Fruit fly (Drosophila melanogaster) whole organism, prepupa: ENCODE data around the gene Prp18.

ENCODE experiments used
- Blimp-1 ChIP-seq: fragments of 200-800 bp; sonication (Bioruptor generic); optimal IDR thresholded peaks from 3 replicates; lab custom pipeline; 2017; ENCODE audit warnings: missing biosample characterization, missing genetic modification characterization, mild to moderate bottlenecking, moderate library complexity, missing genetic modification reagents
- CG10631 ChIP-seq: fragments of 200-800 bp; sonication (Bioruptor generic); optimal IDR thresholded peaks from 2 replicates; lab custom pipeline; 2016; ENCODE audit warnings: missing biosample characterization, missing genetic modification characterization
- CG10669 ChIP-seq: fragments of 200-800 bp; sonication (Bioruptor generic); optimal IDR thresholded peaks from 3 replicates; lab custom pipeline; 2018; ENCODE audit warnings: missing biosample characterization, mild to moderate bottlenecking, missing genetic modification characterization, moderate library complexity
- CG11762 ChIP-seq: fragments of 200-800 bp; sonication (Bioruptor generic); optimal IDR thresholded peaks from 3 replicates; lab custom pipeline; 2016; ENCODE audit warnings: missing biosample characterization, missing genetic modification characterization; ENCODE audit not compliant: insufficient read depth
- CG15336 ChIP-seq: fragments of 200-800 bp; sonication (Bioruptor generic); IDR thresholded peaks from 2 replicates; pipeline ENCODE4 v1.3.6; 2022; ENCODE audit warnings: missing biosample characterization, missing genetic modification characterization
- CG1621 ChIP-seq: fragments of 200-800 bp; sonication (Bioruptor generic); optimal IDR thresholded peaks from 3 replicates; lab custom pipeline; 2018; ENCODE audit warnings: missing biosample characterization, mild to moderate bottlenecking, missing genetic modification characterization
- CG3032 ChIP-seq: fragments of 200-800 bp; optimal IDR thresholded peaks from 2 replicates; lab custom pipeline; 2019; ENCODE audit warnings: missing biosample characterization, mild to moderate bottlenecking, missing genetic modification characterization, moderate library complexity
- CG31627 ChIP-seq: fragments of 200-800 bp; sonication (Bioruptor generic); optimal IDR thresholded peaks from 3 replicates; lab custom pipeline; 2016; ENCODE audit warnings: missing biosample characterization, missing genetic modification characterization
- CG32006 ChIP-seq: fragments of 200-800 bp; sonication (Bioruptor generic); optimal IDR thresholded peaks from 3 replicates; lab custom pipeline; 2017; ENCODE audit warnings: missing biosample characterization, mild to moderate bottlenecking, missing genetic modification characterization
- CG34406 ChIP-seq: fragments of 200-800 bp; sonication (Bioruptor generic); optimal IDR thresholded peaks from 3 replicates; lab custom pipeline; 2016; ENCODE audit warnings: missing biosample characterization, missing genetic modification characterization
- CG3919 ChIP-seq: fragments of 200-800 bp; sonication (Bioruptor generic); optimal IDR thresholded peaks from 3 replicates; lab custom pipeline; 2016; ENCODE audit warnings: missing biosample characterization, missing genetic modification characterization
- CG6163 ChIP-seq: fragments of 200-800 bp; sonication (Bioruptor generic); IDR thresholded peaks from 3 replicates; pipeline ENCODE4 v1.3.6; 2022; ENCODE audit warnings: missing biosample characterization, missing genetic modification characterization
- CG6792 ChIP-seq: fragments of 200-800 bp; sonication (Bioruptor generic); optimal IDR thresholded peaks from 3 replicates; lab custom pipeline; 2016; ENCODE audit warnings: missing biosample characterization, missing genetic modification characterization
- CG6808 ChIP-seq: fragments of 200-800 bp; sonication (Bioruptor generic); optimal IDR thresholded peaks from 3 replicates; lab custom pipeline; 2017; ENCODE audit warnings: missing biosample characterization, missing genetic modification characterization, mild to moderate bottlenecking, moderate library complexity, missing genetic modification reagents
- CG8632 ChIP-seq: fragments of 200-800 bp; sonication (Bioruptor generic); optimal IDR thresholded peaks from 3 replicates; lab custom pipeline; 2016; ENCODE audit warnings: missing biosample characterization, missing genetic modification characterization
- CG9139 ChIP-seq: fragments of 200-800 bp; sonication (Bioruptor generic); optimal IDR thresholded peaks from 3 replicates; lab custom pipeline; 2017; ENCODE audit warnings: missing biosample characterization, mild to moderate bottlenecking, missing genetic modification characterization
- Eip75B ChIP-seq: fragments of 200-800 bp; sonication (Bioruptor generic); optimal IDR thresholded peaks from 3 replicates; lab custom pipeline; 2016; ENCODE audit warnings: missing biosample characterization, missing genetic modification characterization
- Eip78C ChIP-seq: fragments of 200-800 bp; sonication (Bioruptor generic); peaks from one replicate; lab custom pipeline; 2016; ENCODE audit warnings: missing biosample characterization, missing genetic modification characterization
- Eip93F ChIP-seq: fragments of 200-800 bp; sonication (Bioruptor generic); optimal IDR thresholded peaks from 2 replicates; lab custom pipeline; 2016; ENCODE audit warnings: missing biosample characterization, mild to moderate bottlenecking, missing genetic modification characterization
- Ets96B ChIP-seq: fragments of 200-800 bp; optimal IDR thresholded peaks from 2 replicates; lab custom pipeline; 2019; ENCODE audit warnings: missing biosample characterization, mild to moderate bottlenecking, missing genetic modification characterization, moderate library complexity
- Gug ChIP-seq: fragments of 200-800 bp; sonication (Bioruptor generic); IDR thresholded peaks from 2 replicates; pipeline ENCODE4 v1.3.6; 2022; ENCODE audit warnings: missing biosample characterization, missing genetic modification characterization
- Hr38 ChIP-seq: sonication (Bioruptor generic); optimal IDR thresholded peaks from 2 replicates; lab custom pipeline; 2016; ENCODE audit warnings: missing biosample characterization, missing genetic modification characterization
- Hr39 ChIP-seq: fragments of 200-800 bp; sonication (Bioruptor generic); optimal IDR thresholded peaks from 2 replicates; lab custom pipeline; 2016; ENCODE audit warnings: missing biosample characterization, missing genetic modification characterization
- Hr4 ChIP-seq: fragments of 200-800 bp; sonication (Bioruptor generic); optimal IDR thresholded peaks from 3 replicates; lab custom pipeline; 2016; ENCODE audit warnings: missing biosample characterization, missing genetic modification characterization
- Lpt ChIP-seq: fragments of 200-800 bp; sonication (Bioruptor generic); optimal IDR thresholded peaks from 3 replicates; lab custom pipeline; 2016; ENCODE audit warnings: missing biosample characterization, missing genetic modification characterization
- Met ChIP-seq: fragments of 200-800 bp; sonication (Bioruptor generic); optimal IDR thresholded peaks from 3 replicates; lab custom pipeline; 2016; ENCODE audit warnings: missing biosample characterization, missing genetic modification characterization
- OdsH ChIP-seq: fragments of 200-800 bp; sonication (Bioruptor generic); optimal IDR thresholded peaks from 3 replicates; lab custom pipeline; 2016; ENCODE audit warnings: missing biosample characterization, missing genetic modification characterization
- Sox14 ChIP-seq: fragments of 200-800 bp; sonication (Bioruptor generic); optimal IDR thresholded peaks from 3 replicates; lab custom pipeline; 2016; ENCODE audit warnings: missing biosample characterization, missing genetic modification characterization
- Sox15 ChIP-seq: fragments of 200-800 bp; sonication (Bioruptor generic); optimal IDR thresholded peaks from 3 replicates; lab custom pipeline; 2016; ENCODE audit warnings: missing biosample characterization, missing genetic modification characterization
- achi ChIP-seq: fragments of 200-800 bp; sonication (Bioruptor generic); optimal IDR thresholded peaks from 3 replicates; lab custom pipeline; 2016; ENCODE audit warnings: missing biosample characterization, missing genetic modification characterization
- acj6 ChIP-seq: fragments of 200-800 bp; sonication (Bioruptor generic); optimal IDR thresholded peaks from 3 replicates; lab custom pipeline; 2016; ENCODE audit warnings: missing biosample characterization, missing genetic modification characterization
- cyc ChIP-seq: fragments of 200-800 bp; sonication (Bioruptor generic); optimal IDR thresholded peaks from 3 replicates; lab custom pipeline; 2016; ENCODE audit warnings: missing biosample characterization, missing genetic modification characterization
- dac ChIP-seq: fragments of 200-800 bp; sonication (Bioruptor generic); optimal IDR thresholded peaks from 2 replicates; lab custom pipeline; 2017; ENCODE audit warnings: missing biosample characterization, mild to moderate bottlenecking, missing genetic modification characterization
- dsx ChIP-seq: fragments of 200-800 bp; optimal IDR thresholded peaks from 3 replicates; lab custom pipeline; 2019; ENCODE audit warnings: missing biosample characterization, mild to moderate bottlenecking, missing genetic modification characterization, moderate library complexity; ENCODE audit not compliant: poor library complexity, severe bottlenecking
- eg ChIP-seq: fragments of 200-800 bp; sonication (Bioruptor generic); IDR thresholded peaks from 3 replicates; pipeline ENCODE4 v1.3.6; 2022; ENCODE audit warnings: missing biosample characterization, missing genetic modification characterization
- esn ChIP-seq: fragments of 200-800 bp; sonication (Bioruptor generic); optimal IDR thresholded peaks from 2 replicates; lab custom pipeline; 2016; ENCODE audit warnings: missing biosample characterization, mild to moderate bottlenecking, missing genetic modification characterization, moderate library complexity
- fd59A ChIP-seq: fragments of 200-800 bp; sonication (Bioruptor generic); optimal IDR thresholded peaks from 2 replicates; lab custom pipeline; 2017; ENCODE audit warnings: missing biosample characterization, mild to moderate bottlenecking, missing genetic modification characterization, missing genetic modification reagents
- fd85E ChIP-seq: fragments of 200-800 bp; sonication (Bioruptor generic); optimal IDR thresholded peaks from 3 replicates; lab custom pipeline; 2016; ENCODE audit warnings: missing biosample characterization, missing genetic modification characterization
- fkh ChIP-seq: fragments of 200-800 bp; sonication (Bioruptor generic); optimal IDR thresholded peaks from 3 replicates; lab custom pipeline; 2017; ENCODE audit warnings: missing biosample characterization, mild to moderate bottlenecking, missing genetic modification characterization, moderate library complexity
- lz ChIP-seq: fragments of 200-800 bp; sonication (Bioruptor generic); optimal IDR thresholded peaks from 3 replicates; lab custom pipeline; 2016; ENCODE audit warnings: missing biosample characterization, missing genetic modification characterization
- pdm3 ChIP-seq: fragments of 200-800 bp; sonication (Bioruptor generic); optimal IDR thresholded peaks from 3 replicates; lab custom pipeline; 2016; ENCODE audit warnings: missing biosample characterization, missing genetic modification characterization
- salr ChIP-seq, 2 experiments: fragments of 200-800 bp; sonication (Bioruptor generic); optimal IDR thresholded peaks; 3 replicates each; lab custom pipeline; 2016 to 2018; ENCODE audit warnings: missing biosample characterization in 2 of 2, missing genetic modification characterization in 2 of 2, mild to moderate bottlenecking in 1 of 2
- spab ChIP-seq: fragments of 200-800 bp; sonication (Bioruptor generic); optimal IDR thresholded peaks from 2 replicates; lab custom pipeline; 2017; ENCODE audit warnings: missing biosample characterization, mild to moderate bottlenecking, missing genetic modification characterization, missing genetic modification reagents
- ss ChIP-seq, 2 experiments: fragments of 200-800 bp; sonication (Bioruptor generic); optimal IDR thresholded peaks; 2 replicates in 1 of 2; 3 replicates in 1 of 2; lab custom pipeline; 2017 to 2018; ENCODE audit warnings: mild to moderate bottlenecking in 2 of 2, missing biosample characterization in 2 of 2, missing genetic modification characterization in 2 of 2, moderate library complexity in 1 of 2
- svp ChIP-seq: fragments of 200-800 bp; sonication (Bioruptor generic); peaks from one replicate; lab custom pipeline; 2016; ENCODE audit warnings: missing biosample characterization, missing genetic modification characterization

The Prp18 gene

dm6 chr3R:19031210-19031609, at the start of gene Prp18, which contains the start of gene CG6013:
Gene Prp18, minus strand, starts transcription at chr3R:19031271.
Gene CG6013, plus strand, starts transcription at chr3R:19031503.
- peak; percentile 8 for TF ChIP-seq CG6792 (GFP tag; lab: Kevin White, UChicago)
- TF ChIP-seq CG32006, result peak; percentile 47
- TF ChIP-seq dsx (GFP tag; lab: Kevin White, UChicago), result peak; percentile 70
- TF ChIP-seq fd59A (GFP tag; lab: Kevin White, UChicago), result no peak
- no peak for TF ChIP-seq Eip75B (GFP tag; lab: Kevin White, UChicago)
- peak; percentile 74 for TF ChIP-seq CG3032
- TF ChIP-seq Eip78C (GFP tag; lab: Kevin White, UChicago), result peak; percentile 34
- TF ChIP-seq Ets96B, result peak; percentile 36
- no peak for TF ChIP-seq Eip93F (GFP tag; lab: Kevin White, UChicago)
- TF ChIP-seq Lpt (GFP tag; lab: Kevin White, UChicago), result no peak
- TF ChIP-seq CG8632 (GFP tag; lab: Kevin White, UChicago), result peak; percentile 30
- peak; percentile 23; the same call in 1 of the 2 replicates for TF ChIP-seq Gug (GFP tag; lab: Robert Waterston, UW)
- TF ChIP-seq CG15336, result 0 out of 2 replicates have a peak, but pooled peaks have one; percentile 25
- no peak for TF ChIP-seq spab (GFP tag; lab: Kevin White, UChicago)
- TF ChIP-seq esn (GFP tag; lab: Kevin White, UChicago), result peak; percentile 47
- peak; percentile 98 for TF ChIP-seq fkh (GFP tag; lab: Kevin White, UChicago)
- peak in 1 of 2 experiments; percentile 13 for TF ChIP-seq ss (GFP tag; optimal IDR thresholded peaks at IDR 0.05; lab: Kevin White, UChicago)
- TF ChIP-seq Hr4 (GFP tag; lab: Kevin White, UChicago), result peak; percentile 1
- no peak for TF ChIP-seq fd85E
- TF ChIP-seq OdsH (GFP tag; lab: Kevin White, UChicago), result peak; percentile 39
- peak; percentile 45 for TF ChIP-seq CG10631 (GFP tag; lab: Kevin White, UChicago)
- TF ChIP-seq CG6808 (GFP tag; lab: Kevin White, UChicago), result no peak
- TF ChIP-seq Sox14 (GFP tag; lab: Kevin White, UChicago), result peak; percentile 12
- peak; percentile 43 for TF ChIP-seq CG34406 (GFP tag; lab: Kevin White, UChicago)
- peak; percentile 29 for TF ChIP-seq acj6 (GFP tag; lab: Kevin White, UChicago)

dm6 chr3R:19079140-19079539, 48.1 kb upstream of the Prp18 start:
- TF ChIP-seq CG31627 (GFP tag; lab: Kevin White, UChicago) (no peak), CG10631 (GFP tag; lab: Kevin White, UChicago) (peak; percentile 61), CG6808 (GFP tag; lab: Kevin White, UChicago) (peak; percentile 62), fd85E (no peak), achi (GFP tag; lab: Kevin White, UChicago) (peak; percentile 33), spab (GFP tag; lab: Kevin White, UChicago) (peak; percentile 44), Blimp-1 (GFP tag; lab: Kevin White, UChicago) (no peak), Hr4 (GFP tag; lab: Kevin White, UChicago) (peak; percentile 12), OdsH (GFP tag; lab: Kevin White, UChicago) (peak; percentile 18), CG32006 (peak; percentile 25), Sox15 (GFP tag; lab: Kevin White, UChicago) (no peak), cyc (GFP tag; lab: Kevin White, UChicago) (no peak), lz (GFP tag; lab: Kevin White, UChicago) (no peak), ss (GFP tag; optimal IDR thresholded peaks at IDR 0.05; lab: Kevin White, UChicago) (peak in 1 of 2 experiments; percentile 8), svp (no peak), Met (no peak), salr (GFP tag; optimal IDR thresholded peaks at IDR 0.05; lab: Kevin White, UChicago) (no peak), esn (GFP tag; lab: Kevin White, UChicago) (no peak), pdm3 (GFP tag; lab: Kevin White, UChicago) (no peak), CG6163 (GFP tag; lab: Robert Waterston, UW) (peak; percentile 44; the same call in 1 of the 3 replicates), CG9139 (GFP tag; lab: Kevin White, UChicago) (no peak), Ets96B (peak; percentile 54), acj6 (GFP tag; lab: Kevin White, UChicago) (peak; percentile 26), CG3919 (peak; percentile 45), CG11762 (GFP tag; lab: Kevin White, UChicago) (no peak), fd59A (GFP tag; lab: Kevin White, UChicago) (peak; percentile 13), CG3032 (peak; percentile 51), dac (GFP tag; lab: Kevin White, UChicago) (no peak), eg (GFP tag; lab: Robert Waterston, UW) (no peak), CG1621 (tag; lab: Kevin White, UChicago) (peak; percentile 29), Hr38 (GFP tag; lab: Kevin White, UChicago) (no peak), Sox14 (GFP tag; lab: Kevin White, UChicago) (peak; percentile 17), Eip78C (GFP tag; lab: Kevin White, UChicago) (peak; percentile 82), CG10669 (peak; percentile 33), dsx (GFP tag; lab: Kevin White, UChicago) (peak; percentile 46), Hr39 (GFP tag; lab: Kevin White, UChicago) (no peak)
- TF ChIP-seq, all 60 proteins: peak for 19
